Worm (Caenorhabditis elegans): ENCODE data around the gene alg-3.

The alg-3 gene

ce11 chrIV:11703685-11704296, at the start of gene alg-3, which contains the start of gene T22B3.3:
alg-3 (plus strand) TSS chrIV:11704246.
T22B3.3 (minus strand) TSS chrIV:11703785.
- TF ChIP-seq lin-15B (tag; optimal IDR thresholded peaks at IDR 0.05) (no peak), skn-1 (tag; optimal IDR thresholded peaks at IDR 0.05) (no peak), Y5F2A.4 (GFP tag; optimal IDR thresholded peaks at IDR 0.05) (no peak), nhr-102 (tag; optimal IDR thresholded peaks at IDR 0.05) (no peak), gei-8 (GFP tag; optimal IDR thresholded peaks at IDR 0.05) (no peak)

ce11 chrIV:11655370-11655769, 48.7 kb upstream of the alg-3 start, which contains the start of gene ent-1:
ent-1 (minus strand) TSS chrIV:11655470.
- no peak for TF ChIP-seq fkh-10 (GFP tag; optimal IDR thresholded peaks at IDR 0.05)
- TF ChIP-seq unc-39 (tag; optimal IDR thresholded peaks at IDR 0.05), result no peak
- TF ChIP-seq hmg-1.1 (GFP tag; IDR thresholded peaks at IDR 0.05), result no peak
- TF ChIP-seq ceh-62 (tag; optimal IDR thresholded peaks at IDR 0.05), result no peak
- TF ChIP-seq aha-1 (tag), result peak; percentile 70
- TF ChIP-seq nhr-77 (tag; optimal IDR thresholded peaks at IDR 0.05), result no peak
- TF ChIP-seq lsy-2 (tag; optimal IDR thresholded peaks at IDR 0.05), result peak in 1 of 2 experiments; percentile 9
- no peak for TF ChIP-seq hlh-11 (tag; optimal IDR thresholded peaks at IDR 0.05)
- TF ChIP-seq nhr-10 (tag; optimal IDR thresholded peaks at IDR 0.05), result no peak
- TF ChIP-seq nhr-41 (GFP tag; IDR thresholded peaks at IDR 0.05), result no peak
- no peak for TF ChIP-seq sdz-12 (GFP tag; optimal IDR thresholded peaks at IDR 0.05)
- TF ChIP-seq lir-3 (tag; optimal IDR thresholded peaks at IDR 0.05), result no peak

DNA sequence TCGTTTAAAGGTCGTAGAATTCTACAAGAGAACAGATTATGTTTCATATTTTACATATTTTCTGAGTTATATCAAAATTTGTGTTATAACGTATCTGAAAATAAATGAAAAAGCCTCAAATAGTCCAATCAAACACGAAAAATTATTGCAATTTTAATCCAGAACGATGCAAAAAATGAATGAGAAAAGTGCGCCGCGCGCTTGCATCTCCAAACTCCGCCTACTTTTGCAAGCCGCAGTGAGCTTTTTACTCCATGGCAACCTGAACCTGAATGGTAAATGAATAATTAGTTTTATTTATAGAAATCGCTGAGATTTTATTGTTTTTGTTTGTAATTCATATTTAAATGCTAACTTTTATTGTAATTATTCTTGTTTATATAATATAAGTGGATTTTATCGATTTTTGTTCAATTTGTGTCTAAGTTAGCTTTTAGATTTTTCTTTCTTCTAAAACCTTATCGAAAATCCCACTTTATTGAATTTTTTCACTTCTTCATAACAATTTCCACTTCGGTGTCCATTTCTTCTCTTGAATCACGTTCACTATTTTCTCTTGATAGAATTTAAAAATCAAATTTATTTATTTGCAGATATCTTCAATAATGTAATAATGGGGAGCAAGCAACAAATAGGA, 47.8 kb upstream of the alg-3 start, which contains the start of gene ZK809.5:
TSS of gene ZK809.5 (plus strand) at position 587 of the 637 bp plus-strand sequence.
- no peak for TF ChIP-seq hlh-11 (tag; optimal IDR thresholded peaks at IDR 0.05)
- no peak for TF ChIP-seq gei-8 (GFP tag; optimal IDR thresholded peaks at IDR 0.05)
- TF ChIP-seq daf-12 (tag; optimal IDR thresholded peaks at IDR 0.05), result no peak
- TF ChIP-seq ceh-82 (tag; optimal IDR thresholded peaks at IDR 0.05), result no peak
- no peak for TF ChIP-seq egl-27 (tag; optimal IDR thresholded peaks at IDR 0.05)
- no peak for TF ChIP-seq ceh-62 (tag; optimal IDR thresholded peaks at IDR 0.05)
- TF ChIP-seq tag-97 (GFP tag; IDR thresholded peaks at IDR 0.05), result no peak
- no peak for TF ChIP-seq ceh-44 (GFP tag; IDR thresholded peaks at IDR 0.05)
- no peak for TF ChIP-seq nhr-10 (tag; optimal IDR thresholded peaks at IDR 0.05)
- no peak for TF ChIP-seq Y5F2A.4 (GFP tag; optimal IDR thresholded peaks at IDR 0.05)
- no peak for TF ChIP-seq vab-7 (GFP tag; IDR thresholded peaks at IDR 0.05)
- TF ChIP-seq mes-2 (tag; optimal IDR thresholded peaks at IDR 0.05; ENCODE audit: poor library complexity, severe bottlenecking), result peak; percentile 54
- no peak for TF ChIP-seq sdz-12 (GFP tag; optimal IDR thresholded peaks at IDR 0.05)
- TF ChIP-seq R02D3.7 (tag; optimal IDR thresholded peaks at IDR 0.05), result no peak
- TF ChIP-seq ZK546.5 (tag; optimal IDR thresholded peaks at IDR 0.05), result no peak
- peak; percentile 46 for TF ChIP-seq aha-1 (tag)
- TF ChIP-seq lsy-2 (tag; optimal IDR thresholded peaks at IDR 0.05), result peak in 1 of 2 experiments; percentile 20
- no peak for TF ChIP-seq rbr-2 (tag; optimal IDR thresholded peaks at IDR 0.05)
- no peak for TF ChIP-seq skn-1 (tag; optimal IDR thresholded peaks at IDR 0.05)
- no peak for TF ChIP-seq nhr-41 (GFP tag; IDR thresholded peaks at IDR 0.05)
- TF ChIP-seq F37D6.2 (tag; optimal IDR thresholded peaks at IDR 0.05), result no peak
- no peak for TF ChIP-seq fos-1 (tag; optimal IDR thresholded peaks at IDR 0.05)
- no peak for TF ChIP-seq zip-2 (tag; optimal IDR thresholded peaks at IDR 0.05)
- TF ChIP-seq dmd-8 (GFP tag; IDR thresholded peaks at IDR 0.05), result no peak
- TF ChIP-seq nhr-11 (tag; optimal IDR thresholded peaks at IDR 0.05), result no peak
- TF ChIP-seq madf-9 (GFP tag; conservative IDR thresholded peaks at IDR 0.05), result no peak
- no peak for TF ChIP-seq mxl-2 (GFP tag; conservative IDR thresholded peaks at IDR 0.05)

- peak; percentile 49 for TF ChIP-seq aha-1 (tag)
- TF ChIP-seq mes-2 (tag; optimal IDR thresholded peaks at IDR 0.05; ENCODE audit: poor library complexity, severe bottlenecking), result no peak
Observed at ce11 chrIV:11659794-11660312, 44.2 kb upstream of the alg-3 start, which contains the start of gene ZK792.1. ZK792.1 (plus strand) TSS chrIV:11659844.

All from whole organism, L4 larva.